Worm (Caenorhabditis elegans) whole organism, L2 larva: ENCODE measurements around the gene sre-51.

Experiments used
- R02D3.7 ChIP-seq: fragments of 150-350 bp; optimal IDR thresholded peaks from 2 replicates; lab custom pipeline; 2014; ENCODE audit warnings: missing biosample characterization, missing genetic modification characterization
- Y55F3AM.14 ChIP-seq: fragments of 200-800 bp; sonication (Bioruptor generic); optimal IDR thresholded peaks from 2 replicates; lab custom pipeline; 2018; ENCODE audit warnings: mild to moderate bottlenecking, missing genetic modification characterization, missing compliant biosample characterization
- ama-1 ChIP-seq: fragments of 150-350 bp; optimal IDR thresholded peaks from 2 replicates; lab custom pipeline; 2018; ENCODE audit warnings: inconsistent platforms
- ceh-16 ChIP-seq: fragments of 150-350 bp; optimal IDR thresholded peaks from 2 replicates; lab custom pipeline; 2014; ENCODE audit warnings: missing biosample characterization, missing genetic modification characterization
- ceh-82 ChIP-seq: fragments of 150-350 bp; optimal IDR thresholded peaks from 2 replicates; lab custom pipeline; 2014; ENCODE audit warnings: missing biosample characterization, missing genetic modification characterization
- crh-2 ChIP-seq: sonication (generic microtip); optimal IDR thresholded peaks from 2 replicates; lab custom pipeline; 2017; ENCODE audit warnings: missing biosample characterization, missing genetic modification characterization
- dmd-4 ChIP-seq: sonication (generic microtip); optimal IDR thresholded peaks from 2 replicates; lab custom pipeline; 2017; ENCODE audit warnings: missing biosample characterization, missing genetic modification characterization
- egl-27 ChIP-seq: sonication (generic microtip); optimal IDR thresholded peaks from 3 replicates; lab custom pipeline; 2017; ENCODE audit warnings: missing biosample characterization, missing genetic modification reagents, missing genetic modification characterization
- elt-1 ChIP-seq: fragments of 150-350 bp; optimal IDR thresholded peaks from 2 replicates; lab custom pipeline; 2014; ENCODE audit warnings: missing biosample characterization, missing genetic modification characterization
- elt-3 ChIP-seq: sonication (generic microtip); optimal IDR thresholded peaks from 2 replicates; lab custom pipeline; 2017; ENCODE audit warnings: missing biosample characterization, missing genetic modification characterization
- fos-1 ChIP-seq: fragments of 150-350 bp; optimal IDR thresholded peaks from 2 replicates; lab custom pipeline; 2014; ENCODE audit warnings: missing biosample characterization, missing genetic modification characterization
- gmeb-1 ChIP-seq: fragments of 150-350 bp; optimal IDR thresholded peaks from 2 replicates; lab custom pipeline; 2014; ENCODE audit warnings: missing biosample characterization, missing genetic modification characterization
- lin-11 ChIP-seq: fragments of 150-350 bp; sonication (generic microtip); optimal IDR thresholded peaks from 2 replicates; lab custom pipeline; 2014; ENCODE audit warnings: missing biosample characterization, missing genetic modification characterization, inconsistent platforms, mixed read lengths
- lin-13 ChIP-seq: fragments of 150-350 bp; optimal IDR thresholded peaks from 2 replicates; lab custom pipeline; 2014; ENCODE audit warnings: missing biosample characterization, missing genetic modification reagents, missing genetic modification characterization
- mdl-1 ChIP-seq, 2 experiments: fragments of 150-350 bp in 1 of 2; sonication (generic microtip) in 1 of 2; optimal IDR thresholded peaks; 2 replicates each; lab custom pipeline; 2017; ENCODE audit warnings: missing biosample characterization in 2 of 2, missing genetic modification characterization in 2 of 2
- nhr-11 ChIP-seq: fragments of 150-350 bp; optimal IDR thresholded peaks from 2 replicates; lab custom pipeline; 2014; ENCODE audit warnings: missing biosample characterization, missing genetic modification characterization
- nhr-12 ChIP-seq: fragments of 150-350 bp; optimal IDR thresholded peaks from 2 replicates; lab custom pipeline; 2014; ENCODE audit warnings: missing biosample characterization, missing genetic modification characterization
- nhr-21 ChIP-seq: fragments of 150-350 bp; optimal IDR thresholded peaks from 2 replicates; lab custom pipeline; 2014; ENCODE audit warnings: missing biosample characterization, missing genetic modification characterization
- nhr-23 ChIP-seq: fragments of 150-350 bp; optimal IDR thresholded peaks from 2 replicates; lab custom pipeline; 2014; ENCODE audit warnings: missing biosample characterization, missing genetic modification reagents, missing genetic modification characterization
- nhr-237 ChIP-seq: fragments of 150-350 bp; optimal IDR thresholded peaks from 2 replicates; lab custom pipeline; 2014; ENCODE audit warnings: missing biosample characterization, missing genetic modification characterization
- nhr-6 ChIP-seq: fragments of 150-350 bp; optimal IDR thresholded peaks from 2 replicates; lab custom pipeline; 2014; ENCODE audit warnings: missing biosample characterization, missing genetic modification characterization
- nhr-77 ChIP-seq: fragments of 150-350 bp; optimal IDR thresholded peaks from 2 replicates; lab custom pipeline; 2014; ENCODE audit warnings: missing biosample characterization, missing genetic modification characterization
- peb-1 ChIP-seq: fragments of 150-350 bp; optimal IDR thresholded peaks from 2 replicates; lab custom pipeline; 2014; ENCODE audit warnings: missing biosample characterization, missing genetic modification characterization
- sem-4 ChIP-seq: fragments of 150-350 bp; optimal IDR thresholded peaks from 2 replicates; lab custom pipeline; 2014; ENCODE audit warnings: missing biosample characterization, missing genetic modification reagents, missing genetic modification characterization
- skn-1 ChIP-seq: sonication (generic microtip); optimal IDR thresholded peaks from 2 replicates; lab custom pipeline; 2017; ENCODE audit warnings: missing biosample characterization, missing genetic modification characterization
- sma-3 ChIP-seq: sonication (generic microtip); optimal IDR thresholded peaks from 2 replicates; lab custom pipeline; 2016; ENCODE audit warnings: missing genetic modification reagents, missing genetic modification characterization, missing compliant biosample characterization
- snpc-4 ChIP-seq: fragments of 150-350 bp; optimal IDR thresholded peaks from 2 replicates; lab custom pipeline; 2014; ENCODE audit warnings: missing biosample characterization, missing genetic modification characterization
- unc-39 ChIP-seq: fragments of 150-350 bp; optimal IDR thresholded peaks from 2 replicates; lab custom pipeline; 2014; ENCODE audit warnings: missing biosample characterization, missing genetic modification characterization
- unc-55 ChIP-seq: fragments of 150-350 bp; sonication (generic microtip); optimal IDR thresholded peaks from 3 replicates; lab custom pipeline; 2014; ENCODE audit warnings: missing biosample characterization, missing genetic modification reagents, missing genetic modification characterization
- unc-62 ChIP-seq: fragments of 150-350 bp; optimal IDR thresholded peaks from 2 replicates; lab custom pipeline; 2014; ENCODE audit warnings: missing biosample characterization, missing genetic modification reagents, missing genetic modification characterization
- zag-1 ChIP-seq: fragments of 150-350 bp; optimal IDR thresholded peaks from 2 replicates; lab custom pipeline; 2014; ENCODE audit warnings: missing biosample characterization, missing genetic modification characterization
- ztf-1 ChIP-seq: fragments of 200-800 bp; sonication (Bioruptor generic); conservative IDR thresholded peaks from 2 replicates; pipeline ENCODE4 v1.3.6; 2022; ENCODE audit warnings: missing genetic modification characterization, missing compliant biosample characterization
- ztf-11 ChIP-seq: sonication (generic microtip); optimal IDR thresholded peaks from 2 replicates; lab custom pipeline; 2017; ENCODE audit warnings: missing biosample characterization, missing genetic modification characterization
- ztf-4 ChIP-seq: fragments of 150-350 bp; optimal IDR thresholded peaks from 2 replicates; lab custom pipeline; 2014; ENCODE audit warnings: missing biosample characterization, missing genetic modification characterization

The sre-51 gene

ce11 chrII:12280360-12280759 lies 31.3 kb upstream of the sre-51 start, which contains the start of gene ife-5:
Gene ife-5, plus strand, starts transcription at chrII:12280660.
- TF ChIP-seq dmd-4: no peak

ce11 chrII:12284045-12284444 lies 27.6 kb upstream of the sre-51 start:
- TF ChIP-seq ama-1 (lab: Kevin White, UChicago) (no peak), crh-2 (tag; lab: Kevin White, UChicago) (no peak), nhr-21 (tag; lab: Kevin White, UChicago) (no peak), sem-4 (no peak), nhr-12 (no peak), nhr-23 (no peak)

- TF ChIP-seq skn-1 (tag; lab: Kevin White, UChicago) (no peak), lin-13 (GFP tag; lab: Kevin White, UChicago) (no peak), lin-11 (tag; lab: Kevin White, UChicago) (no peak), Y55F3AM.14 (GFP tag; lab: Kevin White, UChicago) (no peak), mdl-1 (tag; optimal IDR thresholded peaks at IDR 0.05; lab: Kevin White, UChicago) (no peak), nhr-11 (tag; lab: Kevin White, UChicago) (no peak), peb-1 (tag; lab: Kevin White, UChicago) (no peak), zag-1 (tag; lab: Kevin White, UChicago) (no peak), ztf-1 (GFP tag; lab: Robert Waterston, UW) (no peak), egl-27 (no peak), nhr-77 (tag; lab: Kevin White, UChicago) (no peak), ceh-16 (tag; lab: Kevin White, UChicago) (no peak), R02D3.7 (no peak), ztf-11 (tag; lab: Kevin White, UChicago) (no peak), ztf-4 (tag; lab: Kevin White, UChicago) (no peak), unc-55 (GFP tag; lab: Kevin White, UChicago) (no peak), sma-3 (GFP tag; lab: Kevin White, UChicago) (no peak), dmd-4 (no peak), nhr-6 (tag; lab: Kevin White, UChicago) (no peak)
- TF ChIP-seq, all 48 proteins: peak for 0
Observed at ce11 chrII:12289085-12289484, 22.6 kb upstream of the sre-51 start, which contains the start of gene Y57A10A.31. Gene Y57A10A.31, plus strand, starts transcription at chrII:12289385.

- TF ChIP-seq ceh-82 (no peak), elt-1 (tag; lab: Kevin White, UChicago) (no peak), Y55F3AM.14 (GFP tag; lab: Kevin White, UChicago) (no peak), nhr-21 (tag; lab: Kevin White, UChicago) (no peak)
Observed at ce11 chrII:12296591-12296990, 15.1 kb upstream of the sre-51 start.

- TF ChIP-seq unc-55 (GFP tag; lab: Kevin White, UChicago): no peak
- TF ChIP-seq lin-11 (tag; lab: Kevin White, UChicago): no peak
- TF ChIP-seq elt-3 (tag; lab: Kevin White, UChicago): no peak
- no peak for TF ChIP-seq ztf-4 (tag; lab: Kevin White, UChicago)
- TF ChIP-seq nhr-12: no peak
- no peak for TF ChIP-seq ceh-16 (tag; lab: Kevin White, UChicago)
- no peak for TF ChIP-seq skn-1 (tag; lab: Kevin White, UChicago)
- no peak for TF ChIP-seq ztf-1 (GFP tag; lab: Robert Waterston, UW)
- TF ChIP-seq gmeb-1 (tag; lab: Kevin White, UChicago): no peak
- no peak for TF ChIP-seq nhr-237
- TF ChIP-seq sem-4: no peak
- no peak for TF ChIP-seq crh-2 (tag; lab: Kevin White, UChicago)
- TF ChIP-seq unc-39 (tag; lab: Kevin White, UChicago): no peak
- no peak for TF ChIP-seq nhr-21 (tag; lab: Kevin White, UChicago)
- no peak for TF ChIP-seq unc-62 (GFP tag; lab: Kevin White, UChicago)
- TF ChIP-seq, all 48 proteins: peak for 0
Observed at ce11 chrII:12300680-12301079, 11.0 kb upstream of the sre-51 start.

- TF ChIP-seq mdl-1 (tag; optimal IDR thresholded peaks at IDR 0.05; lab: Kevin White, UChicago): no peak
- no peak for TF ChIP-seq snpc-4
- no peak for TF ChIP-seq crh-2 (tag; lab: Kevin White, UChicago)
- TF ChIP-seq lin-13 (GFP tag; lab: Kevin White, UChicago): no peak
- no peak for TF ChIP-seq fos-1
Observed at ce11 chrII:12301233-12301632, 10.4 kb upstream of the sre-51 start.
